Fruit fly (Drosophila melanogaster) whole organism, embryonic: Measurements from ENCODE around the gene Caper.

Experiments used
- Awh ChIP-seq: fragments of 200-800 bp; sonication (Bioruptor generic); IDR thresholded peaks from 2 replicates; pipeline ENCODE4, ENCODE4 v1.3.6; 2022; ENCODE audit warnings: missing biosample characterization, missing genetic modification characterization
- C15 ChIP-seq: fragments of 200-800 bp; sonication (Bioruptor generic); IDR thresholded peaks from 3 replicates; pipeline ENCODE4 v1.3.6; 2022; ENCODE audit warnings: missing biosample characterization, missing genetic modification characterization
- CG1024 ChIP-seq: fragments of 200-800 bp; sonication (Bioruptor generic); IDR thresholded peaks from 2 replicates; pipeline ENCODE4 v1.3.6; 2022; ENCODE audit warnings: missing biosample characterization, missing genetic modification characterization
- CG10654 ChIP-seq: fragments of 200-800 bp; sonication (Bioruptor generic); optimal IDR thresholded peaks from 2 replicates; lab custom pipeline; 2016; ENCODE audit warnings: missing biosample characterization, missing genetic modification characterization
- CG10959 ChIP-seq: fragments of 200-800 bp; sonication (Bioruptor generic); IDR thresholded peaks from 2 replicates; pipeline ENCODE4 v1.3.6; 2022; ENCODE audit warnings: missing biosample characterization, missing genetic modification characterization
- CG11504 ChIP-seq: fragments of 200-800 bp; sonication (Bioruptor generic); optimal IDR thresholded peaks from 3 replicates; lab custom pipeline; 2019; ENCODE audit warnings: missing biosample characterization, mild to moderate bottlenecking, missing genetic modification characterization, moderate library complexity
- CG12236 ChIP-seq: fragments of 200-800 bp; sonication (Bioruptor generic); optimal IDR thresholded peaks from 2 replicates; lab custom pipeline; 2016; ENCODE audit warnings: missing biosample characterization, missing genetic modification characterization
- CG12769 ChIP-seq: fragments of 200-800 bp; sonication (Bioruptor generic); optimal IDR thresholded peaks from 2 replicates; lab custom pipeline; 2019; ENCODE audit warnings: missing biosample characterization, mild to moderate bottlenecking, missing genetic modification characterization, moderate library complexity
- CG14050 ChIP-seq: fragments of 200-800 bp; sonication (Bioruptor generic); IDR thresholded peaks from 3 replicates; pipeline ENCODE4 v1.3.6; 2022; ENCODE audit warnings: missing biosample characterization, missing genetic modification characterization
- CG14441 ChIP-seq: fragments of 200-800 bp; sonication (Bioruptor generic); IDR thresholded peaks from 2 replicates; pipeline ENCODE4 v1.3.6; 2022; ENCODE audit warnings: missing biosample characterization, missing genetic modification characterization
- CG15696 ChIP-seq: fragments of 200-800 bp; sonication (Bioruptor generic); optimal IDR thresholded peaks from 2 replicates; lab custom pipeline; 2019; ENCODE audit warnings: missing biosample characterization, mild to moderate bottlenecking, missing genetic modification characterization, moderate library complexity
- CG17612 ChIP-seq: fragments of 200-800 bp; sonication (Bioruptor generic); IDR thresholded peaks from 2 replicates; pipeline ENCODE4 v1.3.6; 2022; ENCODE audit warnings: missing biosample characterization, missing genetic modification characterization
- CG1792 ChIP-seq: fragments of 200-800 bp; sonication (Bioruptor generic); optimal IDR thresholded peaks from 2 replicates; lab custom pipeline; 2016; ENCODE audit warnings: missing biosample characterization, missing genetic modification characterization
- CG31365 ChIP-seq: fragments of 200-800 bp; sonication (Bioruptor generic); optimal IDR thresholded peaks from 2 replicates; lab custom pipeline; 2018; ENCODE audit warnings: missing biosample characterization, mild to moderate bottlenecking, missing genetic modification characterization
- CG32532 ChIP-seq: fragments of 200-800 bp; sonication (Bioruptor generic); IDR thresholded peaks from 2 replicates; pipeline ENCODE4 v1.3.6; 2022; ENCODE audit warnings: missing biosample characterization, missing genetic modification characterization
- CG42726 ChIP-seq: fragments of 200-800 bp; sonication (Bioruptor generic); IDR thresholded peaks from 2 replicates; pipeline ENCODE4 v1.3.6; 2022; ENCODE audit warnings: missing biosample characterization, missing genetic modification characterization; ENCODE audit not compliant: partially characterized antibody
- CG4424 ChIP-seq: fragments of 200-800 bp; sonication (Bioruptor generic); optimal IDR thresholded peaks from 3 replicates; lab custom pipeline; 2016; ENCODE audit warnings: missing biosample characterization, missing genetic modification characterization
- CG6175 ChIP-seq: fragments of 200-800 bp; sonication (Bioruptor generic); IDR thresholded peaks from 3 replicates; pipeline ENCODE4 v1.3.6; 2022; ENCODE audit warnings: missing biosample characterization, missing genetic modification characterization
- CG6813 ChIP-seq: fragments of 200-800 bp; sonication (Bioruptor generic); optimal IDR thresholded peaks from 2 replicates; lab custom pipeline; 2017; ENCODE audit warnings: missing biosample characterization, missing genetic modification characterization, mild to moderate bottlenecking, moderate library complexity, missing genetic modification reagents
- CG6854 ChIP-seq: fragments of 200-800 bp; sonication (Bioruptor generic); optimal IDR thresholded peaks from 3 replicates; lab custom pipeline; 2017; ENCODE audit warnings: missing biosample characterization, mild to moderate bottlenecking, missing genetic modification characterization
- CG8765 ChIP-seq: fragments of 200-800 bp; sonication (Bioruptor generic); IDR thresholded peaks from 2 replicates; pipeline ENCODE4 v1.3.6; 2022; ENCODE audit warnings: missing biosample characterization, missing genetic modification characterization
- CG8944 ChIP-seq: fragments of 200-800 bp; sonication (Bioruptor generic); optimal IDR thresholded peaks from 3 replicates; lab custom pipeline; 2016; ENCODE audit warnings: missing biosample characterization, missing genetic modification characterization
- CG9215 ChIP-seq: fragments of 200-800 bp; sonication (Bioruptor generic); IDR thresholded peaks from 2 replicates; pipeline ENCODE4 v1.3.6; 2022; ENCODE audit warnings: missing biosample characterization, missing genetic modification characterization
- CG9437 ChIP-seq: fragments of 200-800 bp; sonication (Bioruptor generic); optimal IDR thresholded peaks from 2 replicates; lab custom pipeline; 2018; ENCODE audit warnings: missing biosample characterization, mild to moderate bottlenecking, missing genetic modification characterization
- CoRest ChIP-seq: fragments of 200-800 bp; sonication (Bioruptor generic); optimal IDR thresholded peaks from 3 replicates; lab custom pipeline; 2018; ENCODE audit warnings: missing biosample characterization, mild to moderate bottlenecking, missing genetic modification characterization, moderate library complexity
- Dref ChIP-seq: fragments of 200-800 bp; sonication (Bioruptor generic); IDR thresholded peaks from 2 replicates; pipeline ENCODE4 v1.3.6; 2022; ENCODE audit warnings: missing biosample characterization, missing genetic modification characterization
- ERR ChIP-seq: fragments of 200-800 bp; sonication (Bioruptor generic); optimal IDR thresholded peaks from 2 replicates; lab custom pipeline; 2016; ENCODE audit warnings: missing biosample characterization, missing genetic modification characterization
- Eip74EF ChIP-seq, 2 experiments: fragments of 200-800 bp in 1 of 2; fragments of >200 bp in 1 of 2; sonication (Bioruptor generic) in 1 of 2; optimal IDR thresholded peaks; 2 replicates each; lab custom pipeline; 2017 to 2019; ENCODE audit warnings: missing biosample characterization in 2 of 2, missing genetic modification characterization in 2 of 2, mild to moderate bottlenecking in 1 of 2, moderate library complexity in 1 of 2
- Gug ChIP-seq: fragments of 200-800 bp; sonication (Bioruptor generic); IDR thresholded peaks from 4 replicates; pipeline ENCODE4 v1.3.6; 2022; ENCODE audit warnings: missing biosample characterization, missing genetic modification characterization
- HLH3B ChIP-seq: fragments of 200-800 bp; sonication (Bioruptor generic); IDR thresholded peaks from 2 replicates; pipeline ENCODE4 v1.3.6; 2022; ENCODE audit warnings: missing biosample characterization, missing genetic modification characterization
- Oaz ChIP-seq: fragments of 200-800 bp; sonication (Bioruptor generic); IDR thresholded peaks from 2 replicates; pipeline ENCODE4 v1.3.6; 2022; ENCODE audit warnings: missing biosample characterization, missing genetic modification characterization
- TFAM ChIP-seq: fragments of 200-800 bp; sonication (Bioruptor generic); optimal IDR thresholded peaks from 2 replicates; lab custom pipeline; 2017; ENCODE audit warnings: missing biosample characterization, missing genetic modification characterization, inconsistent platforms
- ara ChIP-seq: fragments of 200-800 bp; sonication (Bioruptor generic); IDR thresholded peaks from 2 replicates; pipeline ENCODE4 v1.3.6; 2022; ENCODE audit warnings: missing biosample characterization, missing genetic modification characterization
- emc ChIP-seq: fragments of 200-800 bp; sonication (Bioruptor generic); optimal IDR thresholded peaks from 2 replicates; lab custom pipeline; 2016; ENCODE audit warnings: missing biosample characterization, missing genetic modification characterization
- exex ChIP-seq: fragments of 200-800 bp; sonication (Bioruptor generic); optimal IDR thresholded peaks from 4 replicates; lab custom pipeline; 2018; ENCODE audit warnings: missing biosample characterization, mild to moderate bottlenecking, missing genetic modification characterization, moderate library complexity
- fu2 ChIP-seq: fragments of 200-800 bp; sonication (Bioruptor generic); optimal IDR thresholded peaks from 2 replicates; lab custom pipeline; 2016; ENCODE audit warnings: missing biosample characterization, missing genetic modification characterization
- gcm2 ChIP-seq: fragments of 200-800 bp; sonication (Bioruptor generic); optimal IDR thresholded peaks from 2 replicates; lab custom pipeline; 2016; ENCODE audit warnings: missing biosample characterization, missing genetic modification characterization
- jing ChIP-seq: fragments of 200-800 bp; sonication (Bioruptor generic); optimal IDR thresholded peaks from 2 replicates; lab custom pipeline; 2018; ENCODE audit warnings: missing biosample characterization, mild to moderate bottlenecking, missing genetic modification characterization
- kah ChIP-seq: fragments of 200-800 bp; sonication (Bioruptor generic); optimal IDR thresholded peaks from 2 replicates; lab custom pipeline; 2018; ENCODE audit warnings: missing biosample characterization, mild to moderate bottlenecking, missing genetic modification characterization
- lbe ChIP-seq: fragments of 200-800 bp; sonication (Bioruptor generic); optimal IDR thresholded peaks from 2 replicates; lab custom pipeline; 2016; ENCODE audit warnings: missing biosample characterization, mild to moderate bottlenecking, missing genetic modification characterization
- nom ChIP-seq: fragments of 200-800 bp; sonication (Bioruptor generic); optimal IDR thresholded peaks from 2 replicates; lab custom pipeline; 2017; ENCODE audit warnings: missing biosample characterization, missing genetic modification characterization, mild to moderate bottlenecking, moderate library complexity, missing genetic modification reagents
- otp ChIP-seq: fragments of 200-800 bp; sonication (Bioruptor generic); IDR thresholded peaks from 3 replicates; pipeline ENCODE4, ENCODE4 v1.3.6; 2022; ENCODE audit warnings: missing biosample characterization, missing genetic modification characterization
- pho ChIP-seq: fragments of 200-800 bp; sonication (Bioruptor generic); optimal IDR thresholded peaks from 2 replicates; lab custom pipeline; 2016; ENCODE audit warnings: missing biosample characterization, missing genetic modification characterization
- psq ChIP-seq: fragments of 200-800 bp; sonication (Bioruptor generic); optimal IDR thresholded peaks from 2 replicates; lab custom pipeline; 2017; ENCODE audit warnings: missing biosample characterization, missing genetic modification characterization
- repo ChIP-seq: fragments of 200-800 bp; sonication (Bioruptor generic); optimal IDR thresholded peaks from 2 replicates; lab custom pipeline; 2016; ENCODE audit warnings: missing biosample characterization, missing genetic modification characterization
- row ChIP-seq: fragments of 200-800 bp; sonication (Bioruptor generic); IDR thresholded peaks from 3 replicates; pipeline ENCODE4 v1.3.6; 2022; ENCODE audit warnings: missing biosample characterization, missing genetic modification characterization
- so ChIP-seq: fragments of 200-800 bp; sonication (Bioruptor generic); IDR thresholded peaks from 3 replicates; pipeline ENCODE4 v1.3.6; 2022; ENCODE audit warnings: missing biosample characterization, missing genetic modification characterization
- sob ChIP-seq: fragments of 200-800 bp; sonication (Bioruptor generic); IDR thresholded peaks from 2 replicates; pipeline ENCODE4 v1.3.6; 2022; ENCODE audit warnings: missing biosample characterization, missing genetic modification characterization
- stwl ChIP-seq: fragments of 200-800 bp; sonication (Bioruptor generic); optimal IDR thresholded peaks from 3 replicates; lab custom pipeline; 2018; ENCODE audit warnings: missing biosample characterization, mild to moderate bottlenecking, missing genetic modification characterization, moderate library complexity
- vvl ChIP-seq: fragments of 200-800 bp; sonication (Bioruptor generic); IDR thresholded peaks from 2 replicates; pipeline ENCODE4 v1.3.6; 2022; ENCODE audit warnings: missing biosample characterization, missing genetic modification characterization
- z ChIP-seq: fragments of 200-800 bp; sonication (Bioruptor generic); IDR thresholded peaks from 3 replicates; pipeline ENCODE4 v1.3.6; 2022; ENCODE audit warnings: missing biosample characterization, missing genetic modification characterization

The Caper gene

dm6 chr2L:7042150-7042811 is 9.8 kb downstream of the Caper start (continued):
- TF ChIP-seq row (GFP tag; lab: Robert Waterston, UW) (peak; percentile 70), Dref (GFP tag; lab: Robert Waterston, UW) (peak; percentile 89), Eip74EF (GFP tag; optimal IDR thresholded peaks at IDR 0.05; lab: Kevin White, UChicago) (peak in 1 of 2 experiments; percentile 47), CG42726 (peak; percentile 71), CG31365 (no peak), C15 (GFP tag; lab: Robert Waterston, UW) (no peak), so (GFP tag; lab: Robert Waterston, UW) (peak; percentile 35), ara (GFP tag; lab: Robert Waterston, UW) (peak; percentile 12; the same call in 1 of the 2 replicates), emc (GFP tag; lab: Kevin White, UChicago) (no peak), fu2 (peak; percentile 28), Awh (GFP tag; lab: Robert Waterston, UW) (no peak; the same call in 1 of the 2 replicates), lbe (GFP tag; lab: Kevin White, UChicago) (peak; percentile 44), exex (peak; percentile 12), CG14050 (GFP tag; lab: Robert Waterston, UW) (peak; percentile 22; the same call in 1 of the 3 replicates), CoRest (tag; lab: Kevin White, UChicago) (peak; percentile 3), CG8944 (GFP tag; lab: Kevin White, UChicago) (peak; percentile 20), otp (peak; percentile 4; the same call in 1 of the 3 replicates), vvl (GFP tag; lab: Robert Waterston, UW) (peak; percentile 58), CG14441 (peak; percentile 68), CG10959 (GFP tag; lab: Robert Waterston, UW) (no peak), Oaz (GFP tag; lab: Robert Waterston, UW) (peak; percentile 55), TFAM (GFP tag; lab: Kevin White, UChicago) (no peak), stwl (peak; percentile 86), CG17612 (no peak), CG9437 (GFP tag; lab: Kevin White, UChicago) (peak; percentile 84), CG8765 (GFP tag; lab: Robert Waterston, UW) (no peak), CG6854 (GFP tag; lab: Kevin White, UChicago) (no peak), CG12769 (peak; percentile 77), CG9215 (GFP tag; lab: Robert Waterston, UW) (no peak), CG6175 (GFP tag; lab: Robert Waterston, UW) (peak; percentile 58; the same call in 1 of the 3 replicates), z (no peak), CG12236 (GFP tag; lab: Kevin White, UChicago) (no peak), sob (peak; percentile 64), CG10654 (no peak), CG1024 (GFP tag; lab: Robert Waterston, UW) (no peak; the same call in 1 of the 2 replicates), CG15696 (tag; lab: Kevin White, UChicago) (no peak), gcm2 (GFP tag; lab: Kevin White, UChicago) (peak; percentile 22), CG4424 (GFP tag; lab: Kevin White, UChicago) (peak; percentile 8), CG1792 (GFP tag; lab: Kevin White, UChicago) (no peak), jing (GFP tag; lab: Kevin White, UChicago) (no peak), Gug (GFP tag; lab: Robert Waterston, UW) (peak; percentile 59; the same call in 3 of the 4 replicates), CG32532 (GFP tag; lab: Robert Waterston, UW) (peak; percentile 54), repo (peak; percentile 38), pho (GFP tag; lab: Kevin White, UChicago) (peak; percentile 40), nom (GFP tag; lab: Kevin White, UChicago) (peak; percentile 31), ERR (GFP tag; lab: Kevin White, UChicago) (peak; percentile 28), CG6813 (GFP tag; lab: Kevin White, UChicago) (peak; percentile 59), HLH3B (GFP tag; lab: Robert Waterston, UW) (peak; percentile 59), CG11504 (tag; lab: Kevin White, UChicago) (peak; percentile 36), psq (GFP tag; lab: Kevin White, UChicago) (no peak), kah (GFP tag; lab: Kevin White, UChicago) (peak; percentile 92)
